Worm (Caenorhabditis elegans) whole organism, early embryonic: Measurements from ENCODE around the gene gcy-32.

Experiments
- B0310.2 ChIP-seq: sonication (generic microtip); optimal IDR thresholded peaks from 2 replicates; lab custom pipeline; 2016; ENCODE audit warnings: mild to moderate bottlenecking, missing genetic modification characterization, missing compliant biosample characterization
- F13C5.2 ChIP-seq: sonication (generic microtip); optimal IDR thresholded peaks from 2 replicates; lab custom pipeline; 2017; ENCODE audit warnings: mild to moderate bottlenecking, missing genetic modification characterization, inconsistent platforms, missing compliant biosample characterization
- aly-1 ChIP-seq: sonication (generic microtip); optimal IDR thresholded peaks from 2 replicates; lab custom pipeline; 2016; ENCODE audit warnings: missing genetic modification characterization, missing compliant biosample characterization
- ama-1 ChIP-seq: fragments of 150-350 bp; optimal IDR thresholded peaks from 2 replicates; lab custom pipeline; 2014
- ceh-13 ChIP-seq: fragments of 200-800 bp; sonication (Bioruptor generic); optimal IDR thresholded peaks from 2 replicates; lab custom pipeline; 2018; ENCODE audit warnings: mild to moderate bottlenecking, missing genetic modification characterization, missing compliant biosample characterization
- flt-1 ChIP-seq: fragments of 200-800 bp; sonication (Bioruptor generic); IDR thresholded peaks from 2 replicates; pipeline ENCODE4 v1.3.6; 2022; ENCODE audit warnings: missing genetic modification characterization, missing compliant biosample characterization
- hnd-1 ChIP-seq: sonication (generic microtip); optimal IDR thresholded peaks from 2 replicates; lab custom pipeline; 2016; ENCODE audit warnings: missing genetic modification characterization, missing compliant biosample characterization
- pes-1 ChIP-seq: fragments of 200-800 bp; sonication (Bioruptor generic); IDR thresholded peaks from 2 replicates; pipeline ENCODE4 v1.3.6; 2022; ENCODE audit warnings: missing genetic modification reagents, missing genetic modification characterization, missing compliant biosample characterization
- sea-1 ChIP-seq: fragments of 200-800 bp; sonication (Bioruptor generic); conservative IDR thresholded peaks from 2 replicates; pipeline ENCODE4 v1.3.6; 2022; ENCODE audit warnings: missing genetic modification characterization, missing compliant biosample characterization

DNA sequence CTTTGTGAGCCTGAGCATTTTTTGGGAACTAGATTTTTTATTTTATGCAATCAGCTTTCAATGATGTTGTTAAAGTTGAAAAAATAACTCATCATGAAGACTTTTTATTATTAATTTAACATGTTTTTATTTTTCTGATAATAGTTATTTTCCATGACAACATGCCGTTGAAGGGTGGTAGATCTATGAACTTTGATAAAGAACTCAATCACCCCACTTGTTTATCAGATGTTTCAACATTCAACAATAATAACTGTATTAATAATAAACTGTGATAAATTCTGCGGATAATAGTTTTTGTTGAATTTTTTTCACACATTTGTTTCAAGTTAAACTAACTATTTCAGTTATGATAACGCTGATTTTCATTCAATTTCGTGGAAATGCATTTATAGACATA lies 23.8 kb downstream of the gcy-32 start:
- no peak for TF ChIP-seq pes-1 (GFP tag; lab: Robert Waterston, UW)
- no peak for TF ChIP-seq hnd-1 (tag; lab: Kevin White, UChicago)
- TF ChIP-seq ama-1 (lab: Kevin White, UChicago), result no peak
- TF ChIP-seq sea-1 (GFP tag; lab: Robert Waterston, UW), result no peak
- no peak for TF ChIP-seq B0310.2 (tag; lab: Kevin White, UChicago)
- TF ChIP-seq flt-1 (GFP tag; lab: Robert Waterston, UW), result no peak
- TF ChIP-seq ceh-13 (GFP tag; lab: Kevin White, UChicago), result no peak
- no peak for TF ChIP-seq F13C5.2 (tag; lab: Kevin White, UChicago)
- no peak for TF ChIP-seq aly-1 (tag; lab: Kevin White, UChicago)
